Fruit fly (Drosophila melanogaster) whole organism, embryonic: ENCODE measurements around the gene Ubi-p5E.

Experiments used
- Abd-B ChIP-seq: fragments of 200-800 bp; sonication (Bioruptor generic); optimal IDR thresholded peaks from 2 replicates; lab custom pipeline; 2018; ENCODE audit warnings: missing biosample characterization, mild to moderate bottlenecking, missing genetic modification characterization, moderate library complexity
- Ada2b ChIP-seq: fragments of 200-800 bp; sonication (Bioruptor generic); IDR thresholded peaks from 2 replicates; pipeline ENCODE4 v1.3.6; 2022; ENCODE audit warnings: missing biosample characterization, missing genetic modification characterization
- BEAF-32 ChIP-seq: fragments of 200-800 bp; sonication (Bioruptor generic); optimal IDR thresholded peaks from 3 replicates; lab custom pipeline; 2017; ENCODE audit warnings: missing biosample characterization, missing genetic modification characterization, mild to moderate bottlenecking, moderate library complexity, missing genetic modification reagents
- Bgb ChIP-seq: fragments of 200-800 bp; sonication (Bioruptor generic); IDR thresholded peaks from 2 replicates; pipeline ENCODE4 v1.3.6; 2022; ENCODE audit warnings: missing biosample characterization, missing genetic modification characterization; ENCODE audit not compliant: partially characterized antibody
- CG10209 ChIP-seq: fragments of 200-800 bp; sonication (Bioruptor generic); optimal IDR thresholded peaks from 3 replicates; lab custom pipeline; 2017; ENCODE audit warnings: missing biosample characterization, mild to moderate bottlenecking, missing genetic modification characterization, missing genetic modification reagents
- CG10267 ChIP-seq: fragments of 200-800 bp; sonication (Bioruptor generic); optimal IDR thresholded peaks from 2 replicates; lab custom pipeline; 2018; ENCODE audit warnings: missing biosample characterization, mild to moderate bottlenecking, missing genetic modification characterization, moderate library complexity
- CG10431 ChIP-seq: fragments of 200-800 bp; sonication (Bioruptor generic); optimal IDR thresholded peaks from 3 replicates; lab custom pipeline; 2018; ENCODE audit warnings: missing biosample characterization, mild to moderate bottlenecking, missing genetic modification characterization
- CG10959 ChIP-seq: fragments of 200-800 bp; sonication (Bioruptor generic); IDR thresholded peaks from 2 replicates; pipeline ENCODE4 v1.3.6; 2022; ENCODE audit warnings: missing biosample characterization, missing genetic modification characterization
- CG13123 ChIP-seq: fragments of 200-800 bp; sonication (Bioruptor generic); optimal IDR thresholded peaks from 2 replicates; lab custom pipeline; 2016; ENCODE audit warnings: missing biosample characterization, missing genetic modification characterization
- CG13287 ChIP-seq: fragments of 200-800 bp; sonication (Bioruptor generic); IDR thresholded peaks from 2 replicates; pipeline ENCODE4 v1.3.6; 2022; ENCODE audit warnings: missing biosample characterization, missing genetic modification characterization; ENCODE audit not compliant: partially characterized antibody
- CG14050 ChIP-seq: fragments of 200-800 bp; sonication (Bioruptor generic); IDR thresholded peaks from 3 replicates; pipeline ENCODE4 v1.3.6; 2022; ENCODE audit warnings: missing biosample characterization, missing genetic modification characterization
- CG15696 ChIP-seq: fragments of 200-800 bp; sonication (Bioruptor generic); optimal IDR thresholded peaks from 2 replicates; lab custom pipeline; 2019; ENCODE audit warnings: missing biosample characterization, mild to moderate bottlenecking, missing genetic modification characterization, moderate library complexity
- CG17612 ChIP-seq: fragments of 200-800 bp; sonication (Bioruptor generic); IDR thresholded peaks from 2 replicates; pipeline ENCODE4 v1.3.6; 2022; ENCODE audit warnings: missing biosample characterization, missing genetic modification characterization
- CG18262 ChIP-seq: fragments of 200-800 bp; optimal IDR thresholded peaks from 3 replicates; lab custom pipeline; 2019; ENCODE audit warnings: missing biosample characterization, mild to moderate bottlenecking, missing genetic modification characterization, moderate library complexity
- CG2116 ChIP-seq: fragments of 200-800 bp; sonication (Bioruptor generic); optimal IDR thresholded peaks from 3 replicates; lab custom pipeline; 2018; ENCODE audit warnings: missing biosample characterization, mild to moderate bottlenecking, missing genetic modification characterization
- CG30403 ChIP-seq: fragments of 200-800 bp; sonication (Bioruptor generic); optimal IDR thresholded peaks from 3 replicates; lab custom pipeline; 2016; ENCODE audit warnings: missing biosample characterization, missing genetic modification characterization
- CG31224 ChIP-seq: fragments of 200-800 bp; sonication (Bioruptor generic); IDR thresholded peaks from 2 replicates; pipeline ENCODE4 v1.3.6; 2022; ENCODE audit warnings: missing biosample characterization, missing genetic modification characterization
- CG32767 ChIP-seq: fragments of 200-800 bp; sonication (Bioruptor generic); IDR thresholded peaks from 2 replicates; pipeline ENCODE4 v1.3.6; 2022; ENCODE audit warnings: missing biosample characterization, missing genetic modification characterization
- CG3281 ChIP-seq: fragments of 200-800 bp; sonication (Bioruptor generic); optimal IDR thresholded peaks from 3 replicates; lab custom pipeline; 2017; ENCODE audit warnings: missing biosample characterization, mild to moderate bottlenecking, missing genetic modification characterization
- CG33557 ChIP-seq: fragments of 200-800 bp; sonication (Bioruptor generic); optimal IDR thresholded peaks from 2 replicates; lab custom pipeline; 2019; ENCODE audit warnings: missing biosample characterization, mild to moderate bottlenecking, missing genetic modification characterization, moderate library complexity
- CG4404 ChIP-seq: fragments of 200-800 bp; sonication (Bioruptor generic); IDR thresholded peaks from 2 replicates; pipeline ENCODE4 v1.3.6; 2022; ENCODE audit warnings: missing biosample characterization, missing genetic modification characterization
- CG8359 ChIP-seq: fragments of 200-800 bp; sonication (Bioruptor generic); optimal IDR thresholded peaks from 2 replicates; lab custom pipeline; 2017; ENCODE audit warnings: missing biosample characterization, mild to moderate bottlenecking, missing genetic modification characterization, borderline replicate concordance
- CG9932 ChIP-seq: fragments of 200-800 bp; sonication (Bioruptor generic); IDR thresholded peaks from 2 replicates; pipeline ENCODE4 v1.3.6; 2022; ENCODE audit warnings: missing biosample characterization, missing genetic modification characterization
- Chrac-16 ChIP-seq: fragments of 200-800 bp; sonication (Bioruptor generic); optimal IDR thresholded peaks from 3 replicates; lab custom pipeline; 2016; ENCODE audit warnings: missing biosample characterization, missing genetic modification characterization
- Dll ChIP-seq: fragments of 200-800 bp; sonication (Bioruptor generic); IDR thresholded peaks from 4 replicates; pipeline ENCODE4 v1.3.6; 2022; ENCODE audit warnings: missing biosample characterization, missing genetic modification characterization; ENCODE audit not compliant: partially characterized antibody
- HLH4C ChIP-seq: fragments of 200-800 bp; sonication (Bioruptor generic); IDR thresholded peaks from 3 replicates; pipeline ENCODE4 v1.3.6; 2022; ENCODE audit warnings: missing biosample characterization, missing genetic modification characterization; ENCODE audit not compliant: partially characterized antibody
- HLHmδ ChIP-seq: fragments of 200-800 bp; sonication (Bioruptor generic); optimal IDR thresholded peaks from 2 replicates; lab custom pipeline; 2018; ENCODE audit warnings: missing biosample characterization, mild to moderate bottlenecking, missing genetic modification characterization, moderate library complexity
- Hr51 ChIP-seq, 2 experiments: fragments of 200-800 bp; sonication (Bioruptor generic); optimal IDR thresholded peaks; 2 replicates in 1 of 2; 3 replicates in 1 of 2; lab custom pipeline; 2016 to 2018; ENCODE audit warnings: missing biosample characterization in 2 of 2, missing genetic modification characterization in 2 of 2, mild to moderate bottlenecking in 1 of 2, moderate library complexity in 1 of 2
- MBD-R2 ChIP-seq: fragments of 200-800 bp; sonication (Bioruptor generic); IDR thresholded peaks from 2 replicates; pipeline ENCODE4 v1.3.6; 2022; ENCODE audit warnings: missing biosample characterization, missing genetic modification characterization
- NC2α ChIP-seq: fragments of 200-800 bp; sonication (Bioruptor generic); optimal IDR thresholded peaks from 2 replicates; lab custom pipeline; 2016; ENCODE audit warnings: missing biosample characterization, missing genetic modification characterization
- Nf-YA ChIP-seq: fragments of 200-800 bp; sonication (Bioruptor generic); IDR thresholded peaks from 2 replicates; pipeline ENCODE4 v1.3.6; 2022; ENCODE audit warnings: missing biosample characterization, missing genetic modification characterization
- ac ChIP-seq: fragments of 200-800 bp; sonication (Bioruptor generic); optimal IDR thresholded peaks from 3 replicates; lab custom pipeline; 2017; ENCODE audit warnings: missing biosample characterization, mild to moderate bottlenecking, missing genetic modification characterization
- ato ChIP-seq: fragments of 200-800 bp; sonication (Bioruptor generic); IDR thresholded peaks from 2 replicates; pipeline ENCODE4 v1.3.6; 2022; ENCODE audit warnings: missing biosample characterization, missing genetic modification characterization; ENCODE audit not compliant: partially characterized antibody
- bbx ChIP-seq: fragments of 200-800 bp; sonication (Bioruptor generic); IDR thresholded peaks from 2 replicates; pipeline ENCODE4 v1.3.6; 2022; ENCODE audit warnings: missing biosample characterization, missing genetic modification characterization; ENCODE audit not compliant: partially characterized antibody
- bowl ChIP-seq: fragments of 200-800 bp; sonication (Bioruptor generic); IDR thresholded peaks from 2 replicates; pipeline ENCODE4 v1.3.6; 2022; ENCODE audit warnings: missing biosample characterization, missing genetic modification characterization
- dimm ChIP-seq: fragments of 200-800 bp; sonication (Bioruptor generic); IDR thresholded peaks from 2 replicates; pipeline ENCODE4 v1.3.6; 2022; ENCODE audit warnings: missing biosample characterization, missing genetic modification characterization
- dysf ChIP-seq: fragments of 200-800 bp; sonication (Bioruptor generic); IDR thresholded peaks from 3 replicates; pipeline ENCODE4 v1.3.6; 2022; ENCODE audit warnings: missing biosample characterization, missing genetic modification characterization
- eyg ChIP-seq: fragments of 200-800 bp; sonication (Bioruptor generic); optimal IDR thresholded peaks from 3 replicates; lab custom pipeline; 2016; ENCODE audit warnings: missing biosample characterization, missing genetic modification characterization
- her ChIP-seq: fragments of 200-800 bp; sonication (Bioruptor generic); optimal IDR thresholded peaks from 2 replicates; lab custom pipeline; 2016; ENCODE audit warnings: missing biosample characterization, missing genetic modification characterization
- lab ChIP-seq: fragments of 200-800 bp; sonication (Bioruptor generic); optimal IDR thresholded peaks from 3 replicates; lab custom pipeline; 2017; ENCODE audit warnings: missing biosample characterization, missing genetic modification characterization, mild to moderate bottlenecking, moderate library complexity, missing genetic modification reagents
- luna ChIP-seq: fragments of 200-800 bp; sonication (Bioruptor generic); optimal IDR thresholded peaks from 2 replicates; lab custom pipeline; 2016; ENCODE audit warnings: missing biosample characterization, missing genetic modification characterization
- otp ChIP-seq: fragments of 200-800 bp; sonication (Bioruptor generic); IDR thresholded peaks from 3 replicates; pipeline ENCODE4, ENCODE4 v1.3.6; 2022; ENCODE audit warnings: missing biosample characterization, missing genetic modification characterization
- sc ChIP-seq, 3 experiments: fragments of >200 bp in 2 of 3; fragments of 200-800 bp in 1 of 3; sonication (Bioruptor generic) in 1 of 3; optimal IDR thresholded peaks; 2 replicates in 2 of 3; 3 replicates in 1 of 3; lab custom pipeline; 2017; ENCODE audit warnings: mild to moderate bottlenecking in 1 of 3, missing biosample characterization in 1 of 3, missing genetic modification characterization in 1 of 3, missing genetic modification reagents in 1 of 3
- shn ChIP-seq: fragments of 200-800 bp; sonication (Bioruptor generic); optimal IDR thresholded peaks from 3 replicates; lab custom pipeline; 2016; ENCODE audit warnings: missing biosample characterization, missing genetic modification characterization
- stc ChIP-seq: fragments of 200-800 bp; sonication (Bioruptor generic); IDR thresholded peaks from 2 replicates; pipeline ENCODE4 v1.3.6; 2022; ENCODE audit warnings: missing biosample characterization, missing genetic modification characterization
- tap ChIP-seq: fragments of 200-800 bp; optimal IDR thresholded peaks from 3 replicates; lab custom pipeline; 2019; ENCODE audit warnings: missing biosample characterization, mild to moderate bottlenecking, missing genetic modification characterization, moderate library complexity
- tgo ChIP-seq: fragments of 200-800 bp; sonication (Bioruptor generic); IDR thresholded peaks from 3 replicates; pipeline ENCODE4 v1.3.6; 2022; ENCODE audit warnings: missing biosample characterization, missing genetic modification characterization
- tin ChIP-seq: fragments of 200-800 bp; sonication (Bioruptor generic); optimal IDR thresholded peaks from 3 replicates; lab custom pipeline; 2016; ENCODE audit warnings: missing biosample characterization, missing genetic modification characterization
- tll ChIP-seq, 2 experiments: fragments of 200-800 bp in 1 of 2; fragments of >200 bp in 1 of 2; sonication (Bioruptor generic) in 1 of 2; optimal IDR thresholded peaks; 2 replicates each; lab custom pipeline; 2017 to 2019; ENCODE audit warnings: missing biosample characterization in 2 of 2, missing genetic modification characterization in 2 of 2, mild to moderate bottlenecking in 1 of 2, moderate library complexity in 1 of 2

The Ubi-p5E gene

DNA sequence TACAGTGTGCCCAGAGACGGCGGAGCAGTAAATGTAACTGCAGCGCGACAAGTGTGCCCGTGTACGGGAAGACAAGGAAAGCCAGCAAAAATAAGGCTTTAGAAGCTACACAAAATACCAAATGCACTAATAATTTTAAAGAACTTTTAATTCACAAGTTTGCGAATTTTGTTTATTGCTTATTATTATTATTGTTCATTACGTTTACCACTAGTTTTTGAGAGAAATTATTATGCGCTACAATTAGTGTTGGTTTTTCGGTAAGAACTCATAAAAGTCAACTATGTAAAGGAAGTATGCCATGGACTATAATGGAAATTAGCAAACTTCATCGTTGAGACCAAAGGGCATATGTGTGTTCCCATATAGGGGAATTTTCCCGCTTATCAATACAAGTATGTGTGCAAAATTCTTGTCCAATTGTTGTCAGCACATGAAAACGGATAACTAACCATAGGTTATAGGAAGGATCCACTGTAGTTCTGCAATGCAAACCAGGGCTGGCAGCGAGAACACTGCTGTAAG lies 12.2 kb downstream of the Ubi-p5E start, which contains the start of gene schlank (continued):
- TF ChIP-seq CG17612 (GFP tag; lab: Robert Waterston, UW) (peak; percentile 45; the same call in 1 of the 2 replicates), tin (GFP tag; lab: Kevin White, UChicago) (peak; percentile 41), tap (no peak), ac (no peak), CG30403 (GFP tag; lab: Kevin White, UChicago) (peak; percentile 62), CG13123 (GFP tag; lab: Kevin White, UChicago) (no peak), HLH4C (GFP tag; lab: Robert Waterston, UW) (no peak), CG10209 (peak; percentile 17), Ada2b (peak; percentile 56), CG33557 (GFP tag; lab: Kevin White, UChicago) (no peak), CG32767 (GFP tag; lab: Robert Waterston, UW) (no peak), MBD-R2 (GFP tag; lab: Robert Waterston, UW) (no peak), Bgb (no peak), tll (GFP tag; optimal IDR thresholded peaks at IDR 0.05; lab: Kevin White, UChicago) (peak; percentile 13 to 60), tgo (GFP tag; lab: Robert Waterston, UW) (peak; percentile 53; the same call in 2 of the 3 replicates), CG14050 (GFP tag; lab: Robert Waterston, UW) (peak; percentile 32; the same call in 1 of the 3 replicates), ato (GFP tag; lab: Robert Waterston, UW) (no peak), CG3281 (GFP tag; lab: Kevin White, UChicago) (no peak), CG10431 (no peak), HLHmδ (no peak), CG18262 (peak; percentile 53), Dll (GFP tag; lab: Robert Waterston, UW) (no peak), BEAF-32 (GFP tag; lab: Kevin White, UChicago) (peak; percentile 33), bbx (GFP tag; lab: Robert Waterston, UW) (no peak), CG31224 (GFP tag; lab: Robert Waterston, UW) (peak; percentile 56), Chrac-16 (peak; percentile 41), CG13287 (no peak), dysf (GFP tag; lab: Robert Waterston, UW) (peak; percentile 74), Hr51 (GFP tag; optimal IDR thresholded peaks at IDR 0.05; lab: Kevin White, UChicago) (peak in 1 of 2 experiments; percentile 1), stc (GFP tag; lab: Robert Waterston, UW) (0 out of 2 replicates have a peak, but pooled peaks have one; percentile 49), eyg (GFP tag; lab: Kevin White, UChicago) (no peak), CG9932 (GFP tag; lab: Robert Waterston, UW) (peak; percentile 70), her (peak; percentile 67), CG2116 (GFP tag; lab: Kevin White, UChicago) (no peak), dimm (no peak), bowl (GFP tag; lab: Robert Waterston, UW) (no peak), CG10959 (GFP tag; lab: Robert Waterston, UW) (no peak), shn (GFP tag; lab: Kevin White, UChicago) (peak; percentile 55), Nf-YA (no peak), NC2α (no peak), otp (GFP tag; lab: Robert Waterston, UW) (0 out of 3 replicates have a peak, but pooled peaks have one; percentile 12), luna (GFP tag; lab: Kevin White, UChicago) (no peak), Abd-B (GFP tag; lab: Kevin White, UChicago) (peak; percentile 41), CG8359 (GFP tag; lab: Kevin White, UChicago) (no peak), CG10267 (tag; lab: Kevin White, UChicago) (peak; percentile 39), CG15696 (peak; percentile 36), CG4404 (GFP tag; lab: Robert Waterston, UW) (peak; percentile 44; the same call in 1 of the 2 replicates), sc (optimal IDR thresholded peaks at IDR 0.05; lab: Kevin White, UChicago) (no peak), sc (GFP tag; optimal IDR thresholded peaks at IDR 0.05; lab: Kevin White, UChicago) (no peak), lab (GFP tag; lab: Kevin White, UChicago) (no peak)
